Fruit fly (Drosophila melanogaster) whole organism, wandering third instar larva: ENCODE measurements around the gene CG10874.

Source experiments
- Abd-B ChIP-seq: fragments of >200 bp; optimal IDR thresholded peaks from 2 replicates; lab custom pipeline; 2017; ENCODE audit warnings: missing biosample characterization, missing genetic modification characterization
- CG32264 ChIP-seq: fragments of 200-800 bp; sonication (Bioruptor generic); optimal IDR thresholded peaks from 2 replicates; lab custom pipeline; 2016; ENCODE audit warnings: missing biosample characterization, missing genetic modification characterization
- CG9705 ChIP-seq: fragments of 200-800 bp; sonication (Bioruptor generic); optimal IDR thresholded peaks from 2 replicates; lab custom pipeline; 2018; ENCODE audit warnings: missing biosample characterization, mild to moderate bottlenecking, missing genetic modification characterization
- CrebA ChIP-seq: fragments of 200-800 bp; sonication (Bioruptor generic); optimal IDR thresholded peaks from 2 replicates; lab custom pipeline; 2016; ENCODE audit warnings: missing biosample characterization, mild to moderate bottlenecking, missing genetic modification characterization, borderline replicate concordance
- Dfd ChIP-seq: fragments of >200 bp; optimal IDR thresholded peaks from 2 replicates; lab custom pipeline; 2017; ENCODE audit warnings: missing biosample characterization, missing genetic modification characterization
- Dif ChIP-seq: fragments of 200-275, 200-300 bp; sonication (Bioruptor generic); optimal IDR thresholded peaks from 2 replicates; lab custom pipeline; 2018; ENCODE audit warnings: missing biosample characterization, missing genetic modification characterization; ENCODE audit not compliant: partially characterized antibody
- GATAd ChIP-seq: sonication (Bioruptor generic); optimal IDR thresholded peaks from 2 replicates; lab custom pipeline; 2016; ENCODE audit warnings: missing biosample characterization, missing genetic modification characterization
- HLH106 ChIP-seq: fragments of 200-800 bp; optimal IDR thresholded peaks from 3 replicates; lab custom pipeline; 2019; ENCODE audit warnings: missing biosample characterization, mild to moderate bottlenecking, missing genetic modification characterization, moderate library complexity
- Hnf4 ChIP-seq: fragments of 200-800 bp; sonication (Bioruptor generic); optimal IDR thresholded peaks from 2 replicates; lab custom pipeline; 2016; ENCODE audit warnings: missing biosample characterization, mild to moderate bottlenecking, missing genetic modification characterization
- Hr78 ChIP-seq: fragments of >200 bp; optimal IDR thresholded peaks from 2 replicates; lab custom pipeline; 2017; ENCODE audit warnings: missing biosample characterization, missing genetic modification characterization
- Hr83 ChIP-seq: fragments of 200-300 bp; sonication (Bioruptor generic); optimal IDR thresholded peaks from 2 replicates; lab custom pipeline; 2016; ENCODE audit warnings: missing biosample characterization, mild to moderate bottlenecking, missing genetic modification characterization, moderate library complexity; ENCODE audit not compliant: poor library complexity, severe bottlenecking
- Jra ChIP-seq: sonication (Bioruptor generic); optimal IDR thresholded peaks from 2 replicates; lab custom pipeline; 2016; ENCODE audit warnings: missing biosample characterization, missing genetic modification characterization
- Mio ChIP-seq: sonication (Bioruptor generic); optimal IDR thresholded peaks from 2 replicates; lab custom pipeline; 2016; ENCODE audit warnings: missing biosample characterization, missing genetic modification characterization
- Myc ChIP-seq: fragments of >200 bp; optimal IDR thresholded peaks from 2 replicates; lab custom pipeline; 2017
- N ChIP-seq: fragments of >200 bp; optimal IDR thresholded peaks from 2 replicates; lab custom pipeline; 2018; ENCODE audit warnings: missing biosample characterization, missing external identifiers, missing genetic modification characterization
- OdsH ChIP-seq: fragments of 200-800 bp; sonication (Bioruptor generic); optimal IDR thresholded peaks from 2 replicates; lab custom pipeline; 2016; ENCODE audit warnings: missing biosample characterization, mild to moderate bottlenecking, missing genetic modification characterization
- Rel ChIP-seq, 2 experiments: fragments of 200-800 bp; sonication (Bioruptor generic) in 1 of 2; optimal IDR thresholded peaks; 2 replicates in 1 of 2; 3 replicates in 1 of 2; lab custom pipeline; 2016 to 2019; ENCODE audit warnings: mild to moderate bottlenecking in 2 of 2, missing biosample characterization in 2 of 2, missing genetic modification characterization in 2 of 2, moderate library complexity in 1 of 2
- Sp1 ChIP-seq: fragments of 200-800 bp; sonication (Bioruptor generic); optimal IDR thresholded peaks from 3 replicates; lab custom pipeline; 2019; ENCODE audit warnings: missing biosample characterization, mild to moderate bottlenecking, missing genetic modification characterization, moderate library complexity
- Vsx2 ChIP-seq: fragments of 200-300, 225-300 bp; sonication (Bioruptor generic); optimal IDR thresholded peaks from 2 replicates; lab custom pipeline; 2018; ENCODE audit warnings: missing biosample characterization, missing genetic modification characterization; ENCODE audit not compliant: partially characterized antibody
- br ChIP-seq: fragments of 200-800 bp; sonication (Bioruptor generic); optimal IDR thresholded peaks from 2 replicates; lab custom pipeline; 2016; ENCODE audit warnings: missing biosample characterization, missing genetic modification characterization
- brk ChIP-seq: fragments of 200-800 bp; sonication (Bioruptor generic); optimal IDR thresholded peaks from 2 replicates; lab custom pipeline; 2016; ENCODE audit warnings: missing biosample characterization, mild to moderate bottlenecking, missing genetic modification characterization
- dl ChIP-seq, 2 experiments: fragments of 175-275, 200-275 bp in 1 of 2; fragments of 200-275 bp in 1 of 2; sonication (Bioruptor generic); optimal IDR thresholded peaks; lab custom pipeline; 2018; ENCODE audit warnings: mild to moderate bottlenecking in 2 of 2, missing biosample characterization in 2 of 2, missing genetic modification characterization in 2 of 2, moderate library complexity in 2 of 2; ENCODE audit not compliant: partially characterized antibody in 2 of 2, insufficient read depth in 1 of 2
- dmrt93B ChIP-seq: fragments of 200-800 bp; sonication (Bioruptor generic); optimal IDR thresholded peaks from 2 replicates; lab custom pipeline; 2018; ENCODE audit warnings: missing biosample characterization, mild to moderate bottlenecking, missing genetic modification characterization
- dsf ChIP-seq: sonication (Bioruptor generic); optimal IDR thresholded peaks from 2 replicates; lab custom pipeline; 2016; ENCODE audit warnings: missing biosample characterization, missing genetic modification characterization, borderline replicate concordance
- ey ChIP-seq: fragments of 200-800 bp; sonication (Bioruptor generic); optimal IDR thresholded peaks from 2 replicates; lab custom pipeline; 2016; ENCODE audit warnings: missing biosample characterization, missing genetic modification characterization
- foxo ChIP-seq, 2 experiments: fragments of 200-800 bp; sonication (Bioruptor generic); optimal IDR thresholded peaks; 2 replicates in 1 of 2; 3 replicates in 1 of 2; lab custom pipeline; 2016 to 2017; ENCODE audit warnings: missing biosample characterization in 2 of 2, missing genetic modification characterization in 2 of 2
- fru ChIP-seq: fragments of 200-800 bp; sonication (Bioruptor generic); optimal IDR thresholded peaks from 3 replicates; lab custom pipeline; 2016; ENCODE audit warnings: missing biosample characterization, mild to moderate bottlenecking, missing genetic modification characterization
- h ChIP-seq: fragments of 200-800 bp; sonication (Bioruptor generic); optimal IDR thresholded peaks from 3 replicates; lab custom pipeline; 2016; ENCODE audit warnings: missing biosample characterization, mild to moderate bottlenecking, missing genetic modification characterization
- jim ChIP-seq: fragments of 175-275, 200-325 bp; sonication (Bioruptor generic); optimal IDR thresholded peaks from 2 replicates; lab custom pipeline; 2016; ENCODE audit warnings: missing biosample characterization, mild to moderate bottlenecking, missing genetic modification characterization
- lola ChIP-seq: fragments of >200 bp; optimal IDR thresholded peaks from 2 replicates; lab custom pipeline; 2017; ENCODE audit warnings: missing biosample characterization, missing genetic modification characterization
- pan ChIP-seq: fragments of >200 bp; optimal IDR thresholded peaks from 2 replicates; lab custom pipeline; 2017
- psq ChIP-seq: fragments of 200-800 bp; sonication (Bioruptor generic); optimal IDR thresholded peaks from 3 replicates; lab custom pipeline; 2017; ENCODE audit warnings: missing biosample characterization, mild to moderate bottlenecking, missing genetic modification characterization, moderate library complexity
- rgr ChIP-seq: fragments of 200-800 bp; sonication (Bioruptor generic); optimal IDR thresholded peaks from 3 replicates; lab custom pipeline; 2016; ENCODE audit warnings: missing biosample characterization, mild to moderate bottlenecking, missing genetic modification characterization
- sage ChIP-seq: fragments of 200-800 bp; sonication (Bioruptor generic); optimal IDR thresholded peaks from 2 replicates; lab custom pipeline; 2016; ENCODE audit warnings: missing biosample characterization, mild to moderate bottlenecking, missing genetic modification characterization
- sv ChIP-seq: fragments of 200-800 bp; sonication (Bioruptor generic); optimal IDR thresholded peaks from 3 replicates; lab custom pipeline; 2016; ENCODE audit warnings: missing biosample characterization, missing genetic modification characterization
- tai ChIP-seq: sonication (Bioruptor generic); optimal IDR thresholded peaks from 2 replicates; lab custom pipeline; 2016; ENCODE audit warnings: missing biosample characterization, missing genetic modification characterization
- usp ChIP-seq: fragments of >200 bp; optimal IDR thresholded peaks from 2 replicates; lab custom pipeline; 2017; ENCODE audit warnings: missing biosample characterization, missing genetic modification characterization
- woc ChIP-seq: sonication (Bioruptor generic); optimal IDR thresholded peaks from 2 replicates; lab custom pipeline; 2016; ENCODE audit warnings: missing biosample characterization, mild to moderate bottlenecking, missing genetic modification characterization

Gene CG10874

dm6 chr2L:2163568-2163953 lies 28.6 kb downstream of the CG10874 start:
- peak; percentile 34 for TF ChIP-seq Mio (GFP tag; lab: Kevin White, UChicago)
- peak; percentile 62 for TF ChIP-seq sage
- peak; percentile 88 for TF ChIP-seq OdsH (GFP tag; lab: Kevin White, UChicago)
- peak; percentile 85 for TF ChIP-seq jim
- TF ChIP-seq ey: peak; percentile 93
- peak; percentile 97 for TF ChIP-seq fru (GFP tag; lab: Kevin White, UChicago)
- peak; percentile 93 for TF ChIP-seq h
- peak; percentile 53 for TF ChIP-seq Vsx2 (GFP tag; lab: Kevin White, UChicago)
- peak; percentile 87 to 92 for TF ChIP-seq foxo (GFP tag; optimal IDR thresholded peaks at IDR 0.05; lab: Kevin White, UChicago)
- TF ChIP-seq sv (GFP tag; lab: Kevin White, UChicago): peak; percentile 73
- TF ChIP-seq Hnf4 (GFP tag; lab: Kevin White, UChicago): peak; percentile 77
- TF ChIP-seq CrebA: no peak
- no peak for TF ChIP-seq Dfd (GFP tag; lab: Kevin White, UChicago)
- TF ChIP-seq pan (lab: Kevin White, UChicago): no peak
- peak; percentile 86 for TF ChIP-seq rgr (GFP tag; lab: Kevin White, UChicago)
- TF ChIP-seq Rel (GFP tag; optimal IDR thresholded peaks at IDR 0.05; lab: Kevin White, UChicago): peak; percentile 67
- TF ChIP-seq Rel (tag; optimal IDR thresholded peaks at IDR 0.05; lab: Kevin White, UChicago): peak; percentile 71
- TF ChIP-seq br (GFP tag; lab: Kevin White, UChicago): peak; percentile 97
- peak; percentile 94 for TF ChIP-seq woc
- peak in 1 of 2 experiments; percentile 57 for TF ChIP-seq dl (GFP tag; optimal IDR thresholded peaks at IDR 0.05; lab: Kevin White, UChicago; ENCODE audit: insufficient read depth in 1 of 2, partially characterized antibody in 2 of 2)
- peak; percentile 95 for TF ChIP-seq psq (GFP tag; lab: Kevin White, UChicago)
- no peak for TF ChIP-seq Abd-B
- TF ChIP-seq dmrt93B (GFP tag; lab: Kevin White, UChicago): peak; percentile 86
- TF ChIP-seq Hr78 (GFP tag; lab: Kevin White, UChicago): no peak
- no peak for TF ChIP-seq lola
- TF ChIP-seq N (GFP tag; lab: Kevin White, UChicago): no peak
- peak; percentile 71 for TF ChIP-seq CG9705
- peak; percentile 72 for TF ChIP-seq Hr83
- TF ChIP-seq GATAd (GFP tag; lab: Kevin White, UChicago): no peak
- no peak for TF ChIP-seq tai
- peak; percentile 63 for TF ChIP-seq brk
- TF ChIP-seq CG32264: peak; percentile 68
- TF ChIP-seq dsf (GFP tag; lab: Kevin White, UChicago): peak; percentile 61
- peak; percentile 32 for TF ChIP-seq Dif (GFP tag; lab: Kevin White, UChicago)
- TF ChIP-seq Jra (GFP tag; lab: Kevin White, UChicago): peak; percentile 87
- peak; percentile 92 for TF ChIP-seq HLH106 (tag; lab: Kevin White, UChicago)
- TF ChIP-seq Sp1 (GFP tag; lab: Kevin White, UChicago): peak; percentile 93
- no peak for TF ChIP-seq usp (GFP tag; lab: Kevin White, UChicago)

dm6 chr2L:2162729-2163567 lies 29.2 kb downstream of the CG10874 start:
- TF ChIP-seq Dfd (GFP tag; lab: Kevin White, UChicago): no peak
- no peak for TF ChIP-seq HLH106 (tag; lab: Kevin White, UChicago)
- TF ChIP-seq br (GFP tag; lab: Kevin White, UChicago): no peak
- TF ChIP-seq Mio (GFP tag; lab: Kevin White, UChicago): no peak
- no peak for TF ChIP-seq sage
- TF ChIP-seq lola: no peak
- TF ChIP-seq dsf (GFP tag; lab: Kevin White, UChicago): no peak
- peak; percentile 2 for TF ChIP-seq rgr (GFP tag; lab: Kevin White, UChicago)
- peak; percentile 32 for TF ChIP-seq Vsx2 (GFP tag; lab: Kevin White, UChicago)
- TF ChIP-seq psq (GFP tag; lab: Kevin White, UChicago): no peak
- no peak for TF ChIP-seq CG32264
- peak; percentile 20 for TF ChIP-seq ey
- TF ChIP-seq Myc (lab: Kevin White, UChicago): no peak
- no peak for TF ChIP-seq dmrt93B (GFP tag; lab: Kevin White, UChicago)
- TF ChIP-seq jim: no peak
- TF ChIP-seq CG9705: no peak
- no peak for TF ChIP-seq brk
- TF ChIP-seq Hr83: no peak
- peak; percentile 85 for TF ChIP-seq Dif (GFP tag; lab: Kevin White, UChicago)
- TF ChIP-seq sv (GFP tag; lab: Kevin White, UChicago): no peak
- TF ChIP-seq Hnf4 (GFP tag; lab: Kevin White, UChicago): no peak
- TF ChIP-seq foxo (GFP tag; optimal IDR thresholded peaks at IDR 0.05; lab: Kevin White, UChicago): no peak
- TF ChIP-seq Rel (GFP tag; optimal IDR thresholded peaks at IDR 0.05; lab: Kevin White, UChicago): no peak
- no peak for TF ChIP-seq Rel (tag; optimal IDR thresholded peaks at IDR 0.05; lab: Kevin White, UChicago)
- no peak for TF ChIP-seq usp (GFP tag; lab: Kevin White, UChicago)
- no peak for TF ChIP-seq h
- no peak for TF ChIP-seq Abd-B
- no peak for TF ChIP-seq CrebA
- TF ChIP-seq fru (GFP tag; lab: Kevin White, UChicago): peak; percentile 45
- no peak for TF ChIP-seq pan (lab: Kevin White, UChicago)
- TF ChIP-seq tai: no peak
- peak; percentile 63 for TF ChIP-seq OdsH (GFP tag; lab: Kevin White, UChicago)
- no peak for TF ChIP-seq Sp1 (GFP tag; lab: Kevin White, UChicago)
- TF ChIP-seq dl (GFP tag; optimal IDR thresholded peaks at IDR 0.05; lab: Kevin White, UChicago; ENCODE audit: insufficient read depth in 1 of 2, partially characterized antibody in 2 of 2): peak; percentile 52 to 79
- TF ChIP-seq woc: no peak
- TF ChIP-seq Jra (GFP tag; lab: Kevin White, UChicago): no peak
- no peak for TF ChIP-seq Hr78 (GFP tag; lab: Kevin White, UChicago)
- TF ChIP-seq GATAd (GFP tag; lab: Kevin White, UChicago): no peak
- TF ChIP-seq N (GFP tag; lab: Kevin White, UChicago): no peak
